Worm (Caenorhabditis elegans) whole organism, L3 larva: ENCODE measurements around the gene cam-1.

Source experiments
- R02D3.7 ChIP-seq: fragments of 150-350 bp; optimal IDR thresholded peaks from 2 replicates; lab custom pipeline; 2014; ENCODE audit warnings: missing biosample characterization, missing genetic modification characterization
- ama-1 ChIP-seq: fragments of 150-350 bp; optimal IDR thresholded peaks from 2 replicates; lab custom pipeline; 2018
- ceh-28 ChIP-seq: fragments of 150-350 bp; optimal IDR thresholded peaks from 2 replicates; lab custom pipeline; 2014; ENCODE audit warnings: missing biosample characterization, missing genetic modification reagents, missing genetic modification characterization
- ceh-82 ChIP-seq: fragments of 150-350 bp; optimal IDR thresholded peaks from 2 replicates; lab custom pipeline; 2014; ENCODE audit warnings: missing biosample characterization, missing genetic modification characterization
- egl-27 ChIP-seq: sonication (generic microtip); optimal IDR thresholded peaks from 4 replicates; lab custom pipeline; 2017; ENCODE audit warnings: missing biosample characterization, missing genetic modification reagents, missing genetic modification characterization
- egl-5 ChIP-seq: fragments of 150-350 bp; optimal IDR thresholded peaks from 2 replicates; lab custom pipeline; 2017; ENCODE audit warnings: missing biosample characterization, missing genetic modification reagents, missing genetic modification characterization, inconsistent platforms
- elt-1 ChIP-seq: fragments of 150-350 bp; optimal IDR thresholded peaks from 2 replicates; lab custom pipeline; 2014; ENCODE audit warnings: missing biosample characterization, missing genetic modification characterization
- elt-2 ChIP-seq: sonication (generic microtip); optimal IDR thresholded peaks from 2 replicates; lab custom pipeline; 2016; ENCODE audit warnings: missing genetic modification reagents, mild to moderate bottlenecking, missing genetic modification characterization, missing compliant biosample characterization
- eor-1 ChIP-seq, 2 experiments: fragments of 150-350 bp; optimal IDR thresholded peaks; 2 replicates each; lab custom pipeline; 2014 to 2018; ENCODE audit warnings: missing biosample characterization in 2 of 2, missing genetic modification characterization in 2 of 2
- fkh-10 ChIP-seq: sonication (generic microtip); optimal IDR thresholded peaks from 2 replicates; lab custom pipeline; 2017; ENCODE audit warnings: missing biosample characterization, missing genetic modification reagents, missing genetic modification characterization
- fos-1 ChIP-seq: fragments of 150-350 bp; optimal IDR thresholded peaks from 2 replicates; lab custom pipeline; 2014; ENCODE audit warnings: missing biosample characterization, missing genetic modification characterization
- hmg-11 ChIP-seq: sonication (generic microtip); optimal IDR thresholded peaks from 2 replicates; lab custom pipeline; 2016; ENCODE audit warnings: missing genetic modification characterization, missing compliant biosample characterization
- jun-1 ChIP-seq: fragments of 150-350 bp; optimal IDR thresholded peaks from 2 replicates; lab custom pipeline; 2014; ENCODE audit warnings: missing biosample characterization, missing genetic modification reagents, missing genetic modification characterization
- lin-15B ChIP-seq: fragments of 150-350 bp; optimal IDR thresholded peaks from 2 replicates; lab custom pipeline; 2014; ENCODE audit warnings: missing biosample characterization, missing genetic modification characterization
- lin-39 ChIP-seq: fragments of 150-350 bp; optimal IDR thresholded peaks from 2 replicates; lab custom pipeline; 2018; ENCODE audit warnings: missing biosample characterization, missing genetic modification reagents, missing genetic modification characterization
- lsy-12 ChIP-seq: sonication (generic microtip); optimal IDR thresholded peaks from 2 replicates; lab custom pipeline; 2016; ENCODE audit warnings: mild to moderate bottlenecking, missing genetic modification characterization, missing compliant biosample characterization
- mdl-1 ChIP-seq: fragments of 150-350 bp; optimal IDR thresholded peaks from 2 replicates; lab custom pipeline; 2014; ENCODE audit warnings: missing biosample characterization, missing genetic modification characterization
- mml-1 ChIP-seq: fragments of 150-350 bp; sonication (generic microtip); optimal IDR thresholded peaks from 3 replicates; lab custom pipeline; 2014; ENCODE audit warnings: missing biosample characterization, missing genetic modification characterization
- nfya-1 ChIP-seq: sonication (generic microtip); optimal IDR thresholded peaks from 2 replicates; lab custom pipeline; 2017; ENCODE audit warnings: missing genetic modification characterization, mild to moderate bottlenecking, missing compliant biosample characterization, antibody characterized with exemption, moderate library complexity; ENCODE audit not compliant: insufficient read depth
- nhr-11 ChIP-seq: fragments of 150-350 bp; optimal IDR thresholded peaks from 2 replicates; lab custom pipeline; 2014; ENCODE audit warnings: missing biosample characterization, missing genetic modification characterization
- nhr-12 ChIP-seq: fragments of 150-350 bp; optimal IDR thresholded peaks from 2 replicates; lab custom pipeline; 2014; ENCODE audit warnings: missing biosample characterization, missing genetic modification characterization
- nhr-23 ChIP-seq: fragments of 150-350 bp; optimal IDR thresholded peaks from 2 replicates; lab custom pipeline; 2014; ENCODE audit warnings: missing biosample characterization, missing genetic modification reagents, missing genetic modification characterization
- nhr-25 ChIP-seq: sonication (generic microtip); optimal IDR thresholded peaks from 2 replicates; lab custom pipeline; 2017; ENCODE audit warnings: missing biosample characterization, missing genetic modification characterization
- nhr-43 ChIP-seq: sonication (generic microtip); optimal IDR thresholded peaks from 2 replicates; lab custom pipeline; 2016; ENCODE audit warnings: mild to moderate bottlenecking, missing genetic modification characterization, missing compliant biosample characterization; ENCODE audit not compliant: poor library complexity, severe bottlenecking
- nhr-67 ChIP-seq: fragments of 150-350 bp; optimal IDR thresholded peaks from 2 replicates; lab custom pipeline; 2014; ENCODE audit warnings: missing biosample characterization, missing genetic modification characterization
- nhr-76 ChIP-seq: fragments of 150-350 bp; sonication (generic microtip); optimal IDR thresholded peaks from 5 replicates; lab custom pipeline; 2014; ENCODE audit warnings: missing biosample characterization, missing genetic modification characterization
- nhr-77 ChIP-seq: fragments of 150-350 bp; optimal IDR thresholded peaks from 2 replicates; lab custom pipeline; 2014; ENCODE audit warnings: missing biosample characterization, missing genetic modification characterization
- pha-4 ChIP-seq: fragments of 150-350 bp; optimal IDR thresholded peaks from 2 replicates; lab custom pipeline; 2014; ENCODE audit warnings: missing biosample characterization, missing genetic modification reagents, missing genetic modification characterization
- pqm-1 ChIP-seq: fragments of 150-350 bp; optimal IDR thresholded peaks from 2 replicates; lab custom pipeline; 2017; ENCODE audit warnings: missing biosample characterization, missing genetic modification characterization, inconsistent platforms
- sea-2 ChIP-seq: fragments of 150-350 bp; sonication (generic microtip); optimal IDR thresholded peaks from 4 replicates; lab custom pipeline; 2014; ENCODE audit warnings: missing biosample characterization, missing genetic modification reagents, missing genetic modification characterization
- skn-1 ChIP-seq: fragments of 150-350 bp; optimal IDR thresholded peaks from 2 replicates; lab custom pipeline; 2014; ENCODE audit warnings: missing biosample characterization, missing genetic modification characterization
- snpc-4 ChIP-seq: fragments of 150-350 bp; optimal IDR thresholded peaks from 2 replicates; lab custom pipeline; 2014; ENCODE audit warnings: missing biosample characterization, missing genetic modification characterization
- tbx-2 ChIP-seq: sonication (generic microtip); optimal IDR thresholded peaks from 2 replicates; lab custom pipeline; 2016; ENCODE audit warnings: mild to moderate bottlenecking, missing genetic modification characterization, missing compliant biosample characterization
- unc-39 ChIP-seq: sonication (generic microtip); optimal IDR thresholded peaks from 4 replicates; lab custom pipeline; 2017; ENCODE audit warnings: missing biosample characterization, missing genetic modification characterization
- unc-62 ChIP-seq: fragments of 150-350 bp; sonication (generic microtip); optimal IDR thresholded peaks from 4 replicates; lab custom pipeline; 2014; ENCODE audit warnings: missing biosample characterization, missing genetic modification reagents, missing genetic modification characterization
- zag-1 ChIP-seq: fragments of 150-350 bp; optimal IDR thresholded peaks from 2 replicates; lab custom pipeline; 2014; ENCODE audit warnings: missing biosample characterization, missing genetic modification characterization
- ztf-4 ChIP-seq: fragments of 150-350 bp; optimal IDR thresholded peaks from 2 replicates; lab custom pipeline; 2014; ENCODE audit warnings: missing biosample characterization, missing genetic modification characterization

Gene cam-1

DNA sequence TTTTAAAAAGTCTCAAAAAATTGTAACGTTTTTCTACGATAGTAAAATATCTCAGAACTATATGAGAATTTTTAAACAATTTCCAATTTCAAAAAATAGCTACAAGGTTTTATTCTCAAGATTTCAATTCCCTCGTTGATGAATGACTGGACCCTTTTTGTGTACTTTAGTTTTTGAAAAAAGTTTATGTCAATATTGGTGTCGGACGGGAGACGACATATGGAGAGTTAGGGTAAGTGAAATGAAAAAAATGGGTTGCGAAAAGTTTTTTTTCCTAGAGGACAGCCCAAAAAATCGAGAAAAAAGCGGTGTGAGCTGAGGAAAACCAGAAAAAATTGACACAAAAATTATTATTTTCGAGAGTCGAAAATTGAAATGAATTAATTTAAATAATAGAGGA lies 29.3 kb downstream of the cam-1 start:
- TF ChIP-seq hmg-11 (tag; lab: Kevin White, UChicago) (no peak), ceh-82 (no peak), ama-1 (lab: Kevin White, UChicago) (peak; percentile 41), pha-4 (peak; percentile 93)
- TF ChIP-seq, all 47 proteins: peak for 2

DNA sequence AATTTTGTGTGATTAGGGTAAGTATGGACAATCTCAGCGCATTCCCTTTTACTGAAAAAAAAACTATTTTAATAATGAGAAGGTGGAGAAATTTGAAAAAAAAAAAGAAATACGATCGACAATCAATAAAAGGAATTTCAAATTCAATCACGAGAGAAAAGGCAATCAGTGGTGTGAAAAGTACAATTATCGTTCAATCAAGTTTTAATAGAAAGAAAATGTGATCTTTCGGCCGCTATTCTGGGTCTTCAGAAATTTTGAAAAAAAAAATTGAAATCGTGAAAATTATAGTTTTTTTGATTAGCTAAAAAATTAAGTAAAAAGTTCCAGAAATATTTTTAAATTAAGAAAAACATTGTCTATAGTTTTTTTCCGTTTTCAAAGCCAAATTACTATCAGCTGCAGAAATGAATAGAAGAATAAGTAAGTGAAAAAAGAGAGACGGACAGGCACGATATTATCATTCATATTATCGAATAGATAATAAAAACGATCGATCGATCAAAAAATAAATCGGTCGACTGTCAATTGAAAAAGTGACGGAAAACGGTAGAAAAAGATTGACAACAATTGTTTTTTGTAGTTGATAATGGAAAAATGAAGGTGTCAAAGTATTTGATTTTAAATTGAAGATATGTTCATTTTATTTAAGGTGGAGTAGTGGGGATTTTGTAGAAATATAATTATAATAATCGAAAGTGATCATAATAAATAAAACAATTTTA lies 29.9 kb downstream of the cam-1 start, which contains the start of gene gldi-3:
gldi-3 (minus strand) TSS at position 51 of the 725 bp plus-strand sequence.
- no peak for TF ChIP-seq lin-15B (tag; lab: Kevin White, UChicago)
- no peak for TF ChIP-seq lsy-12 (tag; lab: Kevin White, UChicago)
- no peak for TF ChIP-seq nhr-23 (tag; lab: Kevin White, UChicago)
- TF ChIP-seq fos-1 (tag; lab: Kevin White, UChicago): no peak
- TF ChIP-seq pqm-1 (tag; lab: Kevin White, UChicago): peak; percentile 7
- TF ChIP-seq elt-2: peak; percentile 61

DNA sequence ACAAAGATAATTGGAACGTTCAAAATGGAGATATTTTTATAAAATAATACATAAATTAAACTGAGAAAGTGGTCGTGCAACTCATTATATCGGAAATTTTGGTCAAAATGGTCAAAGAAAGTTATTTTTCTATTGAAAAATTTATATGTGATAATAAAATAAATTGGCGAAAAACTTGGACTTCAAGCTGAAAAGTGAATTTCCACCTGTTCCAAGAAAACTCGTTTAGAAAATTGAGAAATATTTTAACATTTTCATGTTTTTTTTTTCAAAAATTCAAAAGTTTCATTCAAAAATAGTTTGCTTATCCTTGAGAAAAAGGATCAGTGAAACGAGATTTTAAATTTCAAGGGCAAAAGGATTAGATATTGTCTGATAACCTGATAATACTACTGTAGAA lies 31.1 kb downstream of the cam-1 start:
- no peak for TF ChIP-seq mml-1 (tag; lab: Kevin White, UChicago)
- TF ChIP-seq skn-1: no peak
- TF ChIP-seq hmg-11 (tag; lab: Kevin White, UChicago): no peak
- no peak for TF ChIP-seq nhr-76 (tag; lab: Kevin White, UChicago)
- no peak for TF ChIP-seq nhr-11 (tag; lab: Kevin White, UChicago)
- no peak for TF ChIP-seq elt-1 (tag; lab: Kevin White, UChicago)
- TF ChIP-seq, all 47 proteins: peak for 0

DNA sequence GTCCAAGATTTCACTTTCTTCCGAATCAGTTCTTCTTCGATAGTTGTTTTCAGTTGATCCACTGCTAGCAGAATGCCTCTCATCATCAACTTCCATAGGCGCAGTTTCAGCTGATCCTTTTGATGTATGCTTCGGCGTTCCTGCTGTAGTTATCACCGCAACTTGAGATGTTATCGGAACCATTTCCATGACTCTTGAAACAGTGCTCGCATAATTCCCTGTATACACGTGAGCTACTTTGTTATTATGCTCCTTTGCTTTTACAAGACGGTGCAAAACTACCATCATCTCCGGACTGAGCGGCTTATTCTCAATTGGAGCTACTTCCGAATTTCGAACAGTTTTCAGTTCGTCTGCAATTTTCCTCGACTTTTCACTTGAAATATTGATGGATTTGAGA lies 33.0 kb downstream of the cam-1 start:
- TF ChIP-seq mml-1 (tag; lab: Kevin White, UChicago) (no peak), nhr-25 (peak; percentile 7), unc-62 (no peak)

DNA sequence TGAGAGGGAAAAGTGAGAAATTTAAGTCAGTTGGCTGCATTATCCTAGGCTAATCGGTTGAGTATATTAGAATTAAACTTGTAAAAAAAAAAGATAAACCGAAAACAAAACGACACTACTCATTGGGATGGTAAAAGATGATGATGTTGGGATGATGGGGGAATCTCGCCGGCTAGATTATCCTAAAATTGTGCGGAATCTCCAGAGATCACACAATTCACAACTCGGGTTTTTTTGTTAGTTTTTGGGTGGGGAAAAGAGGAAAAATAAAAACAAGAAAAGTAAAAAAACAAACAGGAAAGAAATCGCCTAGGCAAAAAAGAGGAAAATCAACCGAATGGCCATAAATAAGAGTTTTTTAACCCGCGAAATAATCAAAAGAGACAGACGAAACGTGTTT lies 34.9 kb downstream of the cam-1 start:
- TF ChIP-seq nhr-67 (tag; lab: Kevin White, UChicago): no peak
- TF ChIP-seq ama-1 (lab: Kevin White, UChicago): peak; percentile 59
- TF ChIP-seq skn-1: no peak

DNA sequence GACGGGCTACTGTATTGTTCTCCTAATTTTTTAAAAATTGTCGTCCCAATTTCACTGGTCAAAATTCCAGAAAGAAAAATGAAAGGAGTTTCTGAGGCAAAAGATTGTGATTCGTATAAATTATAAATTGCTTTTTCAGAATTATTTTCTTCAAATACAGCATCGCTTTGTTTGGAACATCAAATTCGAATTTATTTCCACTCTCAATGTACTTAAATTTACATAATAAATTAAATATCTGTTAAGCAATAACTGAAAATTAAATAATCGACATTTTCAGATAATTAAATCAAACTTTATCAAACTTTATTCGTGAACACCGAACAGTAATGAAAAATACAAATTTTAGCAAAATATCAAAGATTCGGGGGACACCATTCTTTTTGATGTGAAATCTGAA lies 35.4 kb downstream of the cam-1 start:
- TF ChIP-seq ceh-28 (tag; lab: Kevin White, UChicago): peak; percentile 8
- no peak for TF ChIP-seq nhr-12
- TF ChIP-seq, all 47 proteins: peak for 1

DNA sequence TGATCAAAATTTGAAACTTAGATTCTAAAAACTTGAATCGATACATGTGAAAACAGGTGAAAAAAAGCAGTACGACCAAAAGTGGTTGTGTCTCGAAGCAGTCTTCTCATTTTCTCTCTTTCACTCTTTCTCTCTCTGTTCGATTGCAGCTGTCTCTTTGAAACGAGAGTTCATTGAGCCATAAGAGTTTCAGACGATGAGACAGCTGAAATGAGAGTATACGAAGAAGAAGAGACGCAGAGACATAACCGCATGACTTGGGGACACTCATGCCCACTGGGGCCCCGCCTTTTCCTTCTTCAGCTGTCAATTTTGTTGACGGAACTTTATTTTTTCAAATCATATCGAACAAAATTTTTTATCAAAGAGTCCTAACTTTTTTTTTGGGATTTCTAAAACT lies 36.1 kb downstream of the cam-1 start:
- TF ChIP-seq ama-1 (lab: Kevin White, UChicago): peak; percentile 62
- TF ChIP-seq ceh-82: no peak
- TF ChIP-seq nhr-23 (tag; lab: Kevin White, UChicago): peak; percentile 85
- TF ChIP-seq tbx-2 (tag; lab: Kevin White, UChicago): peak; percentile 39
- TF ChIP-seq unc-62: peak; percentile 84
- TF ChIP-seq zag-1 (tag; lab: Kevin White, UChicago): peak; percentile 1
- TF ChIP-seq fkh-10 (GFP tag; lab: Kevin White, UChicago): peak; percentile 31
- peak; percentile 57 for TF ChIP-seq lsy-12 (tag; lab: Kevin White, UChicago)
- no peak for TF ChIP-seq fos-1 (tag; lab: Kevin White, UChicago)
- TF ChIP-seq unc-39: no peak
- peak; percentile 21 for TF ChIP-seq pqm-1 (tag; lab: Kevin White, UChicago)
- peak; percentile 40 for TF ChIP-seq skn-1
- peak; percentile 93 for TF ChIP-seq nfya-1 (tag; lab: Kevin White, UChicago)
- TF ChIP-seq eor-1 (tag; optimal IDR thresholded peaks at IDR 0.05; lab: Kevin White, UChicago): no peak
- TF ChIP-seq jun-1 (tag; lab: Kevin White, UChicago): peak; percentile 74
- peak; percentile 69 for TF ChIP-seq nhr-43 (tag; lab: Kevin White, UChicago)
- TF ChIP-seq hmg-11 (tag; lab: Kevin White, UChicago): peak; percentile 74
- TF ChIP-seq R02D3.7: peak; percentile 39
- peak; percentile 40 for TF ChIP-seq egl-27
- TF ChIP-seq elt-2: peak; percentile 78
- peak; percentile 20 for TF ChIP-seq nhr-77 (tag; lab: Kevin White, UChicago)
- TF ChIP-seq lin-39 (tag; lab: Kevin White, UChicago): peak; percentile 76
- peak; percentile 91 for TF ChIP-seq pha-4
- TF ChIP-seq mml-1 (tag; lab: Kevin White, UChicago): no peak
- peak; percentile 67 for TF ChIP-seq mdl-1
- TF ChIP-seq egl-5 (tag; lab: Kevin White, UChicago): peak; percentile 1
- peak; percentile 49 for TF ChIP-seq snpc-4
- TF ChIP-seq ztf-4 (tag; lab: Kevin White, UChicago): no peak
- peak; percentile 78 for TF ChIP-seq nhr-25
- TF ChIP-seq lin-15B (tag; lab: Kevin White, UChicago): peak; percentile 40
- TF ChIP-seq ceh-28 (tag; lab: Kevin White, UChicago): peak; percentile 85
- TF ChIP-seq nhr-11 (tag; lab: Kevin White, UChicago): peak; percentile 83
- no peak for TF ChIP-seq sea-2 (GFP tag; lab: Kevin White, UChicago)
